Fruit fly (Drosophila melanogaster) Kc167 (cell line): ENCODE data around the gene dbf.

Experiments used
- Myc ChIP-seq: fragments of >200 bp; optimal IDR thresholded peaks from 2 replicates; lab custom pipeline; 2017; ENCODE audit warnings: missing external identifiers
- insv ChIP-seq: fragments of >200 bp; optimal IDR thresholded peaks from 3 replicates; lab custom pipeline; 2018; ENCODE audit warnings: missing external identifiers

DNA sequence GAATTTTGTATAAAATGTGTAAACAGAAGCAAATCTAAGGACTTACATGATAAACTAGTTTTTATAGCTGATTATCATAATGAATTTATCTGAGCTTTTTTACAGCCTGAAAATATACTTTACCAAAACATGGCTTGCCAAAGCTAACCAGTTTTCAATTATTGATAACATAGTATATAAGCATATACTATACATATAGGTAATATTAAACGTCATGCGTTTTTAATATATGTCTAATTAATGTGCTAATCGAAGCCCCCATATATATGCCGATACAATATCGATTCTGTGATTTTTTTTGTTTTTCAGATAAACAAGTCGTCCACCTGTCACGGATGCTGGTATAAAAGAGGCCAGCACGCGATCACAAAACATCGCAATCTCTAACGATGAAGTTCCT lies 30.2 kb downstream of the dbf start, which contains the start of gene CG17107:
- no peak for TF ChIP-seq Myc (lab: Kevin White, UChicago)
- no peak for TF ChIP-seq insv (lab: Kevin White, UChicago)
